Worm (Caenorhabditis elegans) whole organism, young adult: ENCODE measurements around the gene srsy-2.

Experiments used
- B0019.2 ChIP-seq: fragments of 200-800 bp; sonication (Bioruptor generic); conservative IDR thresholded peaks from 2 replicates; pipeline ENCODE4 v1.3.6; 2022; ENCODE audit warnings: missing genetic modification reagents, missing genetic modification characterization, missing compliant biosample characterization
- B0035.1 ChIP-seq: sonication (generic microtip); optimal IDR thresholded peaks from 2 replicates; lab custom pipeline; 2016; ENCODE audit warnings: missing genetic modification characterization, mild to moderate bottlenecking, missing compliant biosample characterization, missing genotype, missing genetic modification reagents
- B0261.1 ChIP-seq: sonication (generic microtip); optimal IDR thresholded peaks from 2 replicates; lab custom pipeline; 2016; ENCODE audit warnings: mild to moderate bottlenecking, missing genetic modification characterization, moderate library complexity, missing compliant biosample characterization
- F23B12.7 ChIP-seq: sonication (generic microtip); optimal IDR thresholded peaks from 2 replicates; lab custom pipeline; 2017; ENCODE audit warnings: missing genetic modification characterization, mild to moderate bottlenecking, missing compliant biosample characterization, antibody characterized with exemption, moderate library complexity; ENCODE audit not compliant: insufficient read depth
- F33H1.4 ChIP-seq: fragments of 200-800 bp; sonication (Bioruptor generic); IDR thresholded peaks from 2 replicates; pipeline ENCODE4 v1.3.6; 2022; ENCODE audit warnings: missing genetic modification reagents, missing genetic modification characterization, missing compliant biosample characterization
- F39B2.1 ChIP-seq: fragments of 200-800 bp; sonication (Bioruptor generic); IDR thresholded peaks from 2 replicates; pipeline ENCODE4 v1.3.6; 2022; ENCODE audit warnings: missing genetic modification reagents, missing genetic modification characterization, missing compliant biosample characterization
- F52B5.7 ChIP-seq: sonication (generic microtip); optimal IDR thresholded peaks from 2 replicates; lab custom pipeline; 2016; ENCODE audit warnings: mild to moderate bottlenecking, missing genetic modification characterization, missing compliant biosample characterization
- F57A8.1 ChIP-seq: fragments of 200-800 bp; sonication (Bioruptor generic); optimal IDR thresholded peaks from 2 replicates; lab custom pipeline; 2018; ENCODE audit warnings: mild to moderate bottlenecking, missing genetic modification characterization, moderate library complexity, missing compliant biosample characterization
- K11D2.4 ChIP-seq: fragments of 200-800 bp; sonication (Bioruptor generic); IDR thresholded peaks from 2 replicates; pipeline ENCODE4 v1.3.6; 2022; ENCODE audit warnings: missing genetic modification reagents, missing genetic modification characterization, missing compliant biosample characterization
- Y53F4B.3 ChIP-seq: fragments of 200-800 bp; sonication (Bioruptor generic); IDR thresholded peaks from 2 replicates; pipeline ENCODE4 v1.3.6; 2022; ENCODE audit warnings: missing genetic modification reagents, missing genetic modification characterization, missing compliant biosample characterization
- Y67H2A.10 ChIP-seq: fragments of 200-800 bp; sonication (Bioruptor generic); conservative IDR thresholded peaks from 2 replicates; pipeline ENCODE4 v1.3.6; 2022; ENCODE audit warnings: missing genetic modification reagents, missing genetic modification characterization, missing compliant biosample characterization
- Y79H2A.3 ChIP-seq: fragments of 200-800 bp; sonication (Bioruptor generic); conservative IDR thresholded peaks from 2 replicates; pipeline ENCODE4 v1.3.6; 2022; ENCODE audit warnings: missing genetic modification reagents, missing genetic modification characterization, missing compliant biosample characterization
- ama-1 ChIP-seq, 3 experiments: fragments of 150-350 bp in 1 of 3; sonication (generic microtip) in 2 of 3; optimal IDR thresholded peaks; 2 replicates each; lab custom pipeline; 2014 to 2018; ENCODE audit warnings: missing biosample characterization in 2 of 3, missing genetic modification characterization in 2 of 3, missing genetic modification reagents in 2 of 3
- attf-3 ChIP-seq: fragments of 200-800 bp; sonication (Bioruptor generic); conservative IDR thresholded peaks from 2 replicates; pipeline ENCODE4 v1.3.6; 2022; ENCODE audit warnings: missing genetic modification reagents, missing genetic modification characterization, missing compliant biosample characterization
- ceh-58 ChIP-seq: fragments of 200-800 bp; sonication (Bioruptor generic); IDR thresholded peaks from 2 replicates; pipeline ENCODE4 v1.3.6; 2022; ENCODE audit warnings: missing genetic modification characterization, missing compliant biosample characterization
- ceh-79 ChIP-seq: sonication (generic microtip); optimal IDR thresholded peaks from 2 replicates; lab custom pipeline; 2017; ENCODE audit warnings: mild to moderate bottlenecking, missing genetic modification characterization, missing compliant biosample characterization
- ceh-91 ChIP-seq: fragments of 200-800 bp; sonication (Bioruptor generic); IDR thresholded peaks from 2 replicates; pipeline ENCODE4 v1.3.6; 2022; ENCODE audit warnings: missing genetic modification reagents, missing genetic modification characterization, missing compliant biosample characterization
- chd-7 ChIP-seq: sonication (generic microtip); optimal IDR thresholded peaks from 2 replicates; lab custom pipeline; 2016; ENCODE audit warnings: mild to moderate bottlenecking, missing genetic modification characterization, moderate library complexity, missing compliant biosample characterization
- die-1 ChIP-seq: sonication (generic microtip); optimal IDR thresholded peaks from 2 replicates; lab custom pipeline; 2016; ENCODE audit warnings: missing genotype, mild to moderate bottlenecking, missing genetic modification characterization, missing compliant biosample characterization
- dox-1 ChIP-seq: fragments of 200-800 bp; sonication (Bioruptor generic); IDR thresholded peaks from 2 replicates; pipeline ENCODE4 v1.3.6; 2022; ENCODE audit warnings: missing genetic modification reagents, missing genetic modification characterization, missing compliant biosample characterization
- dpff-1 ChIP-seq: sonication (generic microtip); optimal IDR thresholded peaks from 2 replicates; lab custom pipeline; 2017; ENCODE audit warnings: mild to moderate bottlenecking, missing genetic modification characterization, missing compliant biosample characterization
- ekl-4 ChIP-seq: fragments of 200-800 bp; sonication (Bioruptor generic); IDR thresholded peaks from 2 replicates; pipeline ENCODE4 v1.3.6; 2022; ENCODE audit warnings: missing genetic modification reagents, missing genetic modification characterization, missing compliant biosample characterization
- hrde-1 ChIP-seq: sonication (generic microtip); optimal IDR thresholded peaks from 2 replicates; lab custom pipeline; 2016; ENCODE audit warnings: missing genetic modification characterization, mild to moderate bottlenecking, missing compliant biosample characterization, moderate library complexity, missing genotype, missing genetic modification reagents, borderline replicate concordance
- hsf-1 ChIP-seq: fragments of 200-800 bp; sonication (Bioruptor generic); IDR thresholded peaks from 2 replicates; pipeline ENCODE4 v1.3.6; 2022; ENCODE audit warnings: missing genetic modification reagents, missing genetic modification characterization, missing compliant biosample characterization
- lin-35 ChIP-seq, 3 experiments: fragments of 150-350 bp in 2 of 3; sonication (generic microtip) in 1 of 3; optimal IDR thresholded peaks; 2 replicates each; lab custom pipeline; 2014 to 2018; ENCODE audit warnings: missing biosample characterization in 3 of 3, missing genetic modification characterization in 3 of 3, missing genetic modification reagents in 3 of 3
- lir-1 ChIP-seq: fragments of 200-800 bp; sonication (Bioruptor generic); conservative IDR thresholded peaks from 2 replicates; pipeline ENCODE4 v1.3.6; 2022; ENCODE audit warnings: missing genetic modification reagents, missing genetic modification characterization, missing compliant biosample characterization
- madf-10 ChIP-seq: sonication (generic microtip); optimal IDR thresholded peaks from 2 replicates; lab custom pipeline; 2016; ENCODE audit warnings: mild to moderate bottlenecking, missing genetic modification characterization, missing compliant biosample characterization
- mes-4 ChIP-seq: sonication (generic microtip); optimal IDR thresholded peaks from 2 replicates; lab custom pipeline; 2016; ENCODE audit warnings: missing genotype, missing genetic modification characterization, missing compliant biosample characterization
- mxl-1 ChIP-seq: sonication (generic microtip); optimal IDR thresholded peaks from 2 replicates; lab custom pipeline; 2016; ENCODE audit warnings: missing genetic modification characterization, missing compliant biosample characterization
- nhr-179 ChIP-seq: sonication (generic microtip); optimal IDR thresholded peaks from 2 replicates; lab custom pipeline; 2016; ENCODE audit warnings: mild to moderate bottlenecking, missing genetic modification characterization, missing compliant biosample characterization
- rcor-1 ChIP-seq: fragments of 200-800 bp; sonication (Bioruptor generic); IDR thresholded peaks from 2 replicates; pipeline ENCODE4 v1.3.6; 2022; ENCODE audit warnings: missing genetic modification reagents, missing genetic modification characterization, missing compliant biosample characterization
- snpc-1.3 ChIP-seq: sonication (generic microtip); optimal IDR thresholded peaks from 2 replicates; lab custom pipeline; 2017; ENCODE audit warnings: missing genetic modification characterization, mild to moderate bottlenecking, missing compliant biosample characterization, antibody characterized with exemption, moderate library complexity, missing genotype, missing genetic modification reagents; ENCODE audit not compliant: insufficient read depth
- xnd-1 ChIP-seq: sonication (generic microtip); optimal IDR thresholded peaks from 2 replicates; lab custom pipeline; 2016; ENCODE audit warnings: missing genotype, missing genetic modification reagents, missing genetic modification characterization, missing compliant biosample characterization
- ztf-22 ChIP-seq: fragments of 200-800 bp; sonication (Bioruptor generic); optimal IDR thresholded peaks from 2 replicates; lab custom pipeline; 2018; ENCODE audit warnings: mild to moderate bottlenecking, missing genetic modification characterization, moderate library complexity, missing compliant biosample characterization
- ztf-25 ChIP-seq: fragments of 200-800 bp; sonication (Bioruptor generic); IDR thresholded peaks from 2 replicates; pipeline ENCODE4 v1.3.6; 2022; ENCODE audit warnings: missing genetic modification reagents, missing genetic modification characterization, missing compliant biosample characterization
- ztf-3 ChIP-seq: fragments of 200-800 bp; sonication (Bioruptor generic); optimal IDR thresholded peaks from 2 replicates; lab custom pipeline; 2018; ENCODE audit warnings: mild to moderate bottlenecking, missing genetic modification characterization, missing compliant biosample characterization

Gene srsy-2

DNA sequence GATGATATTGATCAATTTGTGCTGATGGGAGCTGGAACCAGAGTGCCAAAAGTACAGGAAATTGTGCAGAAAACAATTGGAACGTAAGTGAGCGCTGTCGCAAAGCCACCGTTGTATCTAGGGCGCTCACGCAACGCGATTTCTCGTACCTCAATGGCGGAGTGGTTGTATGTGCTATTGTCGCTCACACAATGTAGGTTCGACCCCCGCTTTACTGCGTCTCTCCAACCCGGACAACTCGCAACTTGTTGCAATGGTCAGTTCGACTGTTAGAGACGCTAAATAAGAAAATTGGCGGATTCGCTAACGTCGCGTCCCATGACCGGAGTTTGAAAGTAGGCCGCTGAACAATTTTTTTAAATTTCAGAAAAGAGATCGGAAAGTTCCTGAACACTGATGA lies 21.6 kb upstream of the srsy-2 start (continued):
- TF ChIP-seq B0019.2 (GFP tag; lab: Robert Waterston, UW) (peak; percentile 36; the same call in 1 of the 2 replicates), xnd-1 (no peak), Y79H2A.3 (no peak), lir-1 (GFP tag; lab: Robert Waterston, UW) (no peak), ceh-58 (GFP tag; lab: Robert Waterston, UW) (no peak), hsf-1 (GFP tag; lab: Robert Waterston, UW) (no peak), ama-1 (optimal IDR thresholded peaks at IDR 0.05; lab: Kevin White, UChicago) (no peak), ama-1 (GFP tag; optimal IDR thresholded peaks at IDR 0.05; lab: Kevin White, UChicago) (peak; percentile 66 to 71), B0035.1 (tag; lab: Kevin White, UChicago) (no peak), Y67H2A.10 (GFP tag; lab: Robert Waterston, UW) (no peak), F57A8.1 (GFP tag; lab: Kevin White, UChicago) (no peak), dpff-1 (tag; lab: Kevin White, UChicago) (no peak), mes-4 (tag; lab: Kevin White, UChicago) (peak; percentile 69), dox-1 (GFP tag; lab: Robert Waterston, UW) (peak; percentile 73), hrde-1 (tag; lab: Kevin White, UChicago) (peak; percentile 43), chd-7 (tag; lab: Kevin White, UChicago) (peak; percentile 50), nhr-179 (tag; lab: Kevin White, UChicago) (no peak), K11D2.4 (no peak), mxl-1 (tag; lab: Kevin White, UChicago) (no peak), die-1 (tag; lab: Kevin White, UChicago) (peak; percentile 70), F33H1.4 (GFP tag; lab: Robert Waterston, UW) (peak; percentile 46)
- TF ChIP-seq, all 124 proteins: peak for 54

- TF ChIP-seq B0261.1 (peak; percentile 0), ztf-3 (GFP tag; lab: Kevin White, UChicago) (no peak)
Measured at ce11 chrII:6248029-6248428, 21.1 kb upstream of the srsy-2 start.

DNA sequence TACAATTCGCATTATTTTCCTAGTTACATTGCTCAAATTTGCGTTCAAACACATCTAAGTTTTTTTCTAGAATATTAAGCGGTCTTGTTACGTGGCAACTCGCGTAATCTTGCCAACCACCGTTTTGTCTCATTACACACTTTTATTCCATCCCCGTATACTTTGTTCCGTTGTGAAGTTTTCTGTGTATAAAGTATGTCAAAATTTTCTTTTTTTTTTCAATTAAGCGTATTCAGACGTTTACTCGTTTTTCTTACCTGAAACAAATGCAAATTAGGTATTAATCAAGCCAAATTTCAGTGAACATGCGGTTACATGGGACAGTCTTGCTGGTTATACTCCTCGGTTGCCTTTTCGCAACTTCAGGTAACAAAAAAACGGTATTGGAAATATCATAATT lies 20.1 kb upstream of the srsy-2 start, which contains the start of gene T24H7.2:
Gene T24H7.2, plus strand, starts transcription at position 301 of the 400 bp plus-strand sequence.
- TF ChIP-seq ceh-79 (tag; lab: Kevin White, UChicago) (no peak), F23B12.7 (tag; lab: Kevin White, UChicago) (no peak), attf-3 (GFP tag; lab: Robert Waterston, UW) (no peak), rcor-1 (GFP tag; lab: Robert Waterston, UW) (no peak), ztf-22 (GFP tag; lab: Kevin White, UChicago) (no peak), ceh-58 (GFP tag; lab: Robert Waterston, UW) (no peak), die-1 (tag; lab: Kevin White, UChicago) (no peak)

ce11 chrII:6246054-6246453 lies 19.2 kb upstream of the srsy-2 start, which contains the start of gene lelo-1:
Gene lelo-1, plus strand, starts transcription at chrII:6246354.
- TF ChIP-seq lin-35 (GFP tag; optimal IDR thresholded peaks at IDR 0.05; lab: Kevin White, UChicago) (no peak), ceh-91 (GFP tag; lab: Robert Waterston, UW) (no peak)

DNA sequence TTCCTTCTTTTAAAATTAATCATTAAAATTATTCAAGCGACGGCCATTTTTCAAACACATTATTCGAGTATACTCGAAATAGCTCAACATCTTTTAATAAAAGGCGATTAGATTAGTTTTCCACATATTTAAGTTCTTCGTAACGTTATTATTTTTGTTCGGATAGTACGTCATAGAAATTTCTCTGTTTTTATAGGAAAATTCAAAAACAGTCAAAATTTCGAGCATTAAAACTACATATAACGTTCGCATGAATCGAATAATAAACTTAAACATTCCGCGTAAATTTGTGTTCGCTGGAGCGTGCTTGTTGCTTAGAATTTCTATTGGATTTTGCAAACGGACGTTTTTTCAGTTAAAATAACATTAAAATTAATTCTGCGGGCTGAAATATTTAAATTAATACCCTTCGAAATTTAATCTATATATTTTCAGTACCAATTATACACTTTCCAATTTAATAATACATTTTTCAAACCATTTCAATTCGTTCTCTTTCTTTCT lies 18.4 kb upstream of the srsy-2 start, which contains the start of gene blos-4:
Gene blos-4, plus strand, starts transcription at position 51 of the 504 bp plus-strand sequence.
- TF ChIP-seq Y53F4B.3 (GFP tag; lab: Robert Waterston, UW), result no peak
- no peak for TF ChIP-seq F52B5.7 (tag; lab: Kevin White, UChicago)
- no peak for TF ChIP-seq madf-10
- TF ChIP-seq ekl-4 (GFP tag; lab: Robert Waterston, UW), result no peak
- TF ChIP-seq snpc-1.3 (tag; lab: Kevin White, UChicago), result no peak
- TF ChIP-seq ztf-25, result no peak
- TF ChIP-seq F39B2.1 (GFP tag; lab: Robert Waterston, UW), result no peak
